Worm (Caenorhabditis elegans): ENCODE data around the gene cysl-3.

- TF ChIP-seq nhr-76 (tag; optimal IDR thresholded peaks at IDR 0.05) (no peak), unc-62 (GFP tag; optimal IDR thresholded peaks at IDR 0.05) (no peak), ztf-11 (tag; optimal IDR thresholded peaks at IDR 0.05) (no peak), nhr-12 (tag; optimal IDR thresholded peaks at IDR 0.05) (no peak), nhr-237 (tag; optimal IDR thresholded peaks at IDR 0.05) (no peak), ceh-83 (GFP tag; optimal IDR thresholded peaks at IDR 0.05) (no peak), lsy-2 (tag; optimal IDR thresholded peaks at IDR 0.05) (no peak), sem-2 (GFP tag; optimal IDR thresholded peaks at IDR 0.05) (no peak), bed-3 (GFP tag; optimal IDR thresholded peaks at IDR 0.05) (no peak), snpc-4 (tag; optimal IDR thresholded peaks at IDR 0.05) (no peak), lin-32 (GFP tag; optimal IDR thresholded peaks at IDR 0.05) (no peak), mep-1 (tag; optimal IDR thresholded peaks at IDR 0.05) (no peak), ces-1 (GFP tag; optimal IDR thresholded peaks at IDR 0.05) (no peak)
Measured at ce11 chrV:3812291-3812690, 36.4 kb upstream of the cysl-3 start, which contains the start of gene scl-12.
